Worm (Caenorhabditis elegans) whole organism, early embryonic: ENCODE data around the gene twk-10.

Source experiments
- aly-1 ChIP-seq: sonication (generic microtip); optimal IDR thresholded peaks from 2 replicates; lab custom pipeline; 2016; ENCODE audit warnings: missing genetic modification characterization, missing compliant biosample characterization
- ama-1 ChIP-seq: fragments of 150-350 bp; optimal IDR thresholded peaks from 2 replicates; lab custom pipeline; 2014
- ceh-36 ChIP-seq: sonication (generic microtip); optimal IDR thresholded peaks from 2 replicates; lab custom pipeline; 2016; ENCODE audit warnings: missing genetic modification characterization, inconsistent platforms, missing compliant biosample characterization
- ets-7 ChIP-seq: sonication (generic microtip); optimal IDR thresholded peaks from 2 replicates; lab custom pipeline; 2016; ENCODE audit warnings: missing genotype, missing genetic modification characterization, missing compliant biosample characterization
- flt-1 ChIP-seq: fragments of 200-800 bp; sonication (Bioruptor generic); IDR thresholded peaks from 2 replicates; pipeline ENCODE4 v1.3.6; 2022; ENCODE audit warnings: missing genetic modification characterization, missing compliant biosample characterization
- hmbx-1 ChIP-seq: sonication (generic microtip); optimal IDR thresholded peaks from 2 replicates; lab custom pipeline; 2016; ENCODE audit warnings: mild to moderate bottlenecking, missing genetic modification characterization, missing compliant biosample characterization
- hmg-4 ChIP-seq: fragments of 200-800 bp; sonication (Bioruptor generic); optimal IDR thresholded peaks from 2 replicates; lab custom pipeline; 2018; ENCODE audit warnings: mild to moderate bottlenecking, missing genetic modification characterization, missing compliant biosample characterization
- hnd-1 ChIP-seq: sonication (generic microtip); optimal IDR thresholded peaks from 2 replicates; lab custom pipeline; 2016; ENCODE audit warnings: missing genetic modification characterization, missing compliant biosample characterization
- scrt-1 ChIP-seq: fragments of 200-800 bp; sonication (Bioruptor generic); IDR thresholded peaks from 2 replicates; pipeline ENCODE4 v1.3.6; 2022; ENCODE audit warnings: missing genetic modification characterization, missing compliant biosample characterization
- tbx-11 ChIP-seq: fragments of 200-800 bp; sonication (Bioruptor generic); IDR thresholded peaks from 2 replicates; pipeline ENCODE4 v1.3.6; 2022; ENCODE audit warnings: missing genetic modification characterization, missing compliant biosample characterization

DNA sequence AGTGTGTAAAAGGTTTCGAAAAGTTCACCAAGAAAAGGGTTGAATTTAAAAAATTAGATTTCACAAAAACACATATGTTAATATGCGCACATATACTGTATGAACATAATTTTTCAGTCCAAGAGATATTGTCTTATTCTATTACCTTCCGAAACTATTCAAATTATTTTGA lies 34.0 kb upstream of the twk-10 start, which contains the start of gene F46E10.3:
- TF ChIP-seq ama-1 (lab: Kevin White, UChicago), result no peak
- TF ChIP-seq flt-1, result no peak
- no peak for TF ChIP-seq scrt-1 (GFP tag; lab: Robert Waterston, UW)
- no peak for TF ChIP-seq aly-1
- no peak for TF ChIP-seq ets-7 (tag; lab: Kevin White, UChicago)
- no peak for TF ChIP-seq hnd-1
- TF ChIP-seq hmbx-1 (tag; lab: Kevin White, UChicago), result no peak
- TF ChIP-seq hmg-4 (GFP tag; lab: Kevin White, UChicago), result no peak
- no peak for TF ChIP-seq ceh-36 (tag; lab: Kevin White, UChicago)
- TF ChIP-seq tbx-11, result no peak
